Worm (Caenorhabditis elegans): ENCODE data around the gene cpt-1.
"Not testable (repeated sequence)": the region's sequence is repeated elsewhere in the genome, so short reads cannot be mapped to it uniquely, and the experiment has no call there.

The cpt-1 gene

DNA sequence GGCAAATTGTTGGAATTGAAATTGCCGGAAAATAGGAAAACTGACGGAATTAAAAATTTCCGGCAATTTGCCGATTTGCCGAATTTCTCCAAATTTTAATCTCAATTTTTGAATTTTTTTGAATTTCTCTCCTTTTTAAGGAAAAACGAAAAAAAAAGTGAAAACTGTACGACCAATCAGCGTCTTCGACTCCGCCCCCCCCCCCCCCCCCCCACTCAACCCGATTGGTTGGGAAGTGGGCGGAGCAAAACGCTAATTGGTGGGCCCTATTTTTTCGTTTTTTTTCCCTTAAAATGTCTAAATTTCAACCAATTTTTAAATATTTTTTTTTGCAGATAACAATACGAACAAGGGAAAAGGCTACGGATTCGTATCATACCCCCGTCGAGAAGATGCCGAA lies 26.3 kb downstream of the cpt-1 start:
- no peak for TF ChIP-seq scrt-1 (GFP tag; IDR thresholded peaks at IDR 0.05)
- no peak for TF ChIP-seq tbx-11 (GFP tag; IDR thresholded peaks at IDR 0.05)
- TF ChIP-seq sea-1 (GFP tag; conservative IDR thresholded peaks at IDR 0.05) = no peak
- TF ChIP-seq ceh-36 (tag; optimal IDR thresholded peaks at IDR 0.05) = no peak

DNA sequence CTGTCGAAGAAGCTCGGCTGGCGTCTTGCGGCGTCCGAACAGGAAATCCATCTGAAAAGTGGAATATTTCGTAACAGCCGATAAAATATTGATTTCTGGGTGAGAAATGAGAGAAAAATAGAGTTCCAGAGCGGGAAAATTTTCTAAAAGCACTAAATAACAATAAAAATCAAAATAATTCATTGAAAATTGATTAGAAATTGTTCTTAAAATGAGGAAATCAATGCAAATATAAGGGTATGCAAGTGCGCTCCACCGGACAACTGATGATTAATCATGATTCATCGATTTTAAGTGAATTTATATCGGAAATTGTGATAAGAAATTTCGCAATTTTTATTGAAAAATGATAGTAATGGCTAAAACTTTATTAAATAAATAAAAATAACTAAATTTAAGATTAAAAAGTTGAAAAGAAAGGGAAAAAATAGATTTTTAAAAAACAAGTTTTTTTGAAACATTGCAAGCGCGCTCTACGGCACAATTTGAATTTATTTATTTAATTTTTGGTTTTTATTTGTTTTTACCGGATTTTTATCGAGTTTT lies 28.0 kb downstream of the cpt-1 start, which contains the start of the genes vps-2 and tiar-2:
Gene vps-2, minus strand, starts transcription at position 51 of the 546 bp plus-strand sequence.
Gene tiar-2, plus strand, starts transcription at position 520 of the 546 bp plus-strand sequence.
- no peak for TF ChIP-seq tra-4 (tag; optimal IDR thresholded peaks at IDR 0.05)
- TF ChIP-seq F13C5.2 (tag; optimal IDR thresholded peaks at IDR 0.05) = peak; percentile 30

- TF ChIP-seq B0310.2 (tag; optimal IDR thresholded peaks at IDR 0.05) (no peak), F13C5.2 (tag; optimal IDR thresholded peaks at IDR 0.05) (no peak), scrt-1 (GFP tag; IDR thresholded peaks at IDR 0.05) (no peak), hmbx-1 (tag; optimal IDR thresholded peaks at IDR 0.05) (no peak), hnd-1 (tag; optimal IDR thresholded peaks at IDR 0.05) (no peak), ama-1 (optimal IDR thresholded peaks at IDR 0.05) (no peak), ceh-36 (tag; optimal IDR thresholded peaks at IDR 0.05) (no peak), aly-1 (tag; optimal IDR thresholded peaks at IDR 0.05) (no peak), flt-1 (GFP tag; IDR thresholded peaks at IDR 0.05) (no peak), ets-7 (tag; optimal IDR thresholded peaks at IDR 0.05) (no peak), tbx-37 (GFP tag; conservative IDR thresholded peaks at IDR 0.05) (no peak)
These were observed 28.9 kb downstream of the cpt-1 start for ce11 chrII:12767258-12767824.

ce11 chrII:12766443-12767188 lies 29.6 kb downstream of the cpt-1 start:
- no peak for TF ChIP-seq sea-1 (GFP tag; conservative IDR thresholded peaks at IDR 0.05)
- TF ChIP-seq pes-1 (GFP tag; IDR thresholded peaks at IDR 0.05) = peak; percentile 51; the same call in 1 of the 2 replicates

ce11 chrII:12764476-12764875 lies 31.8 kb downstream of the cpt-1 start:
- TF ChIP-seq hmg-4 (GFP tag; optimal IDR thresholded peaks at IDR 0.05) (no peak), aly-1 (tag; optimal IDR thresholded peaks at IDR 0.05) (no peak)

ce11 chrII:12760497-12760896 lies 35.8 kb downstream of the cpt-1 start, which contains the start of gene cnp-2:
cnp-2 (plus strand) TSS chrII:12760797.
- TF ChIP-seq hmg-4 (GFP tag; optimal IDR thresholded peaks at IDR 0.05) (no peak), B0310.2 (tag; optimal IDR thresholded peaks at IDR 0.05) (no peak), tra-4 (tag; optimal IDR thresholded peaks at IDR 0.05) (no peak), ceh-36 (tag; optimal IDR thresholded peaks at IDR 0.05) (no peak), flt-1 (GFP tag; IDR thresholded peaks at IDR 0.05) (no peak), tbx-11 (GFP tag; IDR thresholded peaks at IDR 0.05) (no peak), F13C5.2 (tag; optimal IDR thresholded peaks at IDR 0.05) (no peak), ama-1 (optimal IDR thresholded peaks at IDR 0.05) (no peak), scrt-1 (GFP tag; IDR thresholded peaks at IDR 0.05) (no peak), hnd-1 (tag; optimal IDR thresholded peaks at IDR 0.05) (no peak)

ce11 chrII:12756180-12756579 lies 40.1 kb downstream of the cpt-1 start, which contains the start of the genes Y46G5A.7 and Y46G5A.8:
Y46G5A.7 (minus strand) TSS chrII:12756332.
Y46G5A.8 (plus strand) TSS chrII:12756338.
- TF ChIP-seq pes-1 (GFP tag; IDR thresholded peaks at IDR 0.05) = no peak
- no peak for TF ChIP-seq sea-1 (GFP tag; conservative IDR thresholded peaks at IDR 0.05)
- TF ChIP-seq tbx-37 (GFP tag; conservative IDR thresholded peaks at IDR 0.05) = no peak
- TF ChIP-seq ets-7 (tag; optimal IDR thresholded peaks at IDR 0.05) = peak; percentile 94
- no peak for TF ChIP-seq scrt-1 (GFP tag; IDR thresholded peaks at IDR 0.05)
- no peak for TF ChIP-seq flt-1 (GFP tag; IDR thresholded peaks at IDR 0.05)

DNA sequence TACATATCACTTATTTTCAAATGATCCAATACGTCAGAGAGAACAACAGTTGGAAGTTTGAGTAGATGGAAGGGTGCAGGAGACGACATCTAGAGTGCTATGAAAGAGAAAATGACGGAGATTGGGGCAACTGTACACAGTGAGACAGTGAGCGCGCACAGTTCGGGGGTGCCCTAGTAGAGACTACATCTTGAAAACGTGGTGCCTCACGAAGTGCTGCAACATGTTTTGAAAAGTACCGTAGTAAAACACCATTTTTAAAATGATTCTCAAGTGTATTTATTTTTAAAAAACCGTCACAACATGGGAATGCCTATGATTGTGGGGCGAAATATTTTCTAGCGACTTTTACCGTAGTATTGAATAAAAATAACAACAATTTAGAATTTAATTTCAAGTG lies 42.5 kb downstream of the cpt-1 start, which contains the start of gene Y46G5A.39:
Gene Y46G5A.39, minus strand, starts transcription at position 101 of the 400 bp plus-strand sequence.
- not testable (repeated sequence) for TF ChIP-seq tbx-11 (GFP tag; IDR thresholded peaks at IDR 0.05); pes-1 (GFP tag; IDR thresholded peaks at IDR 0.05); ama-1 (optimal IDR thresholded peaks at IDR 0.05)

DNA sequence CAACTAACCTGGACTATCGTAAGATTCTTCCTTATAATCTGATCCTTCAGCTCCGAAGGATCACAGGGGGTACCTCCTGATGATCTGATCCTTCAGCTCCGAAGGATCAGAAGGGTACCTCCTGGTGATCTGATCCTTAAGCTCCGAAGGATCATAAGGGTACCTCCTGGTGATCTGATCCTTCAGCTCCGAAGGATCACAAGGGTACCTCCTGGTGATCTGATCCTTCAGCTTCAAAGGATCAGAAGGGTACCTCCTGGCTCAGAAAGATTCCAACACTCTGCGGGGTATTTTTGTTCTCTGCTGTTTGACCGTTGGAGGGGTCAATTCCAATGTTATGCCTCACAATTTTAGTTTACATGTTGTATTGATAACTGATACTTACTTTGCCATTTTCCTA lies 46.5 kb downstream of the cpt-1 start:
- TF ChIP-seq flt-1 (GFP tag; IDR thresholded peaks at IDR 0.05) = peak; percentile 10; the same call in 1 of the 2 replicates
- TF ChIP-seq scrt-1 (GFP tag; IDR thresholded peaks at IDR 0.05) = peak; percentile 72

Measured in whole organism, early embryonic.